Fruit fly (Drosophila melanogaster) whole organism, embryonic: ENCODE measurements around the gene CG4297.

ENCODE experiments used
- Atf6 ChIP-seq: fragments of 200-800 bp; sonication (Bioruptor generic); IDR thresholded peaks from 2 replicates; pipeline ENCODE4 v1.3.6; 2022; ENCODE audit warnings: missing biosample characterization, missing genetic modification characterization
- C15 ChIP-seq: fragments of 200-800 bp; sonication (Bioruptor generic); IDR thresholded peaks from 3 replicates; pipeline ENCODE4 v1.3.6; 2022; ENCODE audit warnings: missing biosample characterization, missing genetic modification characterization
- CG1233 ChIP-seq: fragments of 200-800 bp; sonication (Bioruptor generic); optimal IDR thresholded peaks from 4 replicates; lab custom pipeline; 2018; ENCODE audit warnings: missing biosample characterization, mild to moderate bottlenecking, missing genetic modification characterization
- CG13424 ChIP-seq: fragments of 200-800 bp; sonication (Bioruptor generic); optimal IDR thresholded peaks from 2 replicates; lab custom pipeline; 2019; ENCODE audit warnings: missing biosample characterization, mild to moderate bottlenecking, missing genetic modification characterization, moderate library complexity
- CG14860 ChIP-seq: fragments of 200-800 bp; sonication (Bioruptor generic); IDR thresholded peaks from 3 replicates; pipeline ENCODE4 v1.3.6; 2022; ENCODE audit warnings: missing biosample characterization, missing genetic modification characterization; ENCODE audit not compliant: partially characterized antibody
- CG15011 ChIP-seq: fragments of 200-800 bp; sonication (Bioruptor generic); optimal IDR thresholded peaks from 3 replicates; lab custom pipeline; 2018; ENCODE audit warnings: missing biosample characterization, mild to moderate bottlenecking, missing genetic modification characterization
- CG15073 ChIP-seq: fragments of 200-800 bp; sonication (Bioruptor generic); optimal IDR thresholded peaks from 2 replicates; lab custom pipeline; 2016; ENCODE audit warnings: missing biosample characterization, missing genetic modification characterization
- CG1602 ChIP-seq: fragments of 200-800 bp; sonication (Bioruptor generic); optimal IDR thresholded peaks from 3 replicates; lab custom pipeline; 2016; ENCODE audit warnings: missing biosample characterization, missing genetic modification characterization
- CG16813 ChIP-seq: fragments of 200-800 bp; sonication (Bioruptor generic); IDR thresholded peaks from 3 replicates; pipeline ENCODE4 v1.3.6; 2022; ENCODE audit warnings: missing biosample characterization, missing genetic modification characterization; ENCODE audit not compliant: partially characterized antibody
- CG17612 ChIP-seq: fragments of 200-800 bp; sonication (Bioruptor generic); IDR thresholded peaks from 2 replicates; pipeline ENCODE4 v1.3.6; 2022; ENCODE audit warnings: missing biosample characterization, missing genetic modification characterization
- CG1832 ChIP-seq: fragments of 200-800 bp; sonication (Bioruptor generic); optimal IDR thresholded peaks from 2 replicates; lab custom pipeline; 2017; ENCODE audit warnings: missing biosample characterization, mild to moderate bottlenecking, missing genetic modification characterization, inconsistent platforms
- CG18476 ChIP-seq: fragments of 200-800 bp; sonication (Bioruptor generic); optimal IDR thresholded peaks from 2 replicates; lab custom pipeline; 2016; ENCODE audit warnings: missing biosample characterization, mild to moderate bottlenecking, missing genetic modification characterization
- CG2116 ChIP-seq: fragments of 200-800 bp; sonication (Bioruptor generic); optimal IDR thresholded peaks from 3 replicates; lab custom pipeline; 2018; ENCODE audit warnings: missing biosample characterization, mild to moderate bottlenecking, missing genetic modification characterization
- CG2712 ChIP-seq: fragments of 200-800 bp; optimal IDR thresholded peaks from 3 replicates; lab custom pipeline; 2019; ENCODE audit warnings: missing biosample characterization, mild to moderate bottlenecking, missing genetic modification characterization, moderate library complexity
- CG3065 ChIP-seq: fragments of 200-800 bp; sonication (Bioruptor generic); optimal IDR thresholded peaks from 2 replicates; lab custom pipeline; 2016; ENCODE audit warnings: missing biosample characterization, missing genetic modification characterization
- CG4360 ChIP-seq: fragments of 200-800 bp; sonication (Bioruptor generic); IDR thresholded peaks from 2 replicates; pipeline ENCODE4 v1.3.6; 2022; ENCODE audit warnings: missing biosample characterization, missing genetic modification characterization
- CG5245 ChIP-seq: fragments of 200-800 bp; sonication (Bioruptor generic); optimal IDR thresholded peaks from 3 replicates; lab custom pipeline; 2016; ENCODE audit warnings: missing biosample characterization, missing genetic modification characterization
- CG7357 ChIP-seq: fragments of 200-800 bp; sonication (Bioruptor generic); IDR thresholded peaks from 3 replicates; pipeline ENCODE4 v1.3.6; 2022; ENCODE audit warnings: missing biosample characterization, missing genetic modification characterization
- CG9876 ChIP-seq: fragments of 200-800 bp; sonication (Bioruptor generic); optimal IDR thresholded peaks from 2 replicates; lab custom pipeline; 2016; ENCODE audit warnings: missing biosample characterization, missing genetic modification characterization
- Fer1 ChIP-seq: fragments of 200-800 bp; sonication (Bioruptor generic); optimal IDR thresholded peaks from 2 replicates; lab custom pipeline; 2017; ENCODE audit warnings: missing biosample characterization, mild to moderate bottlenecking, missing genetic modification characterization
- Gsc ChIP-seq: fragments of 200-800 bp; sonication (Bioruptor generic); IDR thresholded peaks from 2 replicates; pipeline ENCODE4 v1.3.6; 2022; ENCODE audit warnings: missing biosample characterization, missing genetic modification characterization
- Hr78 ChIP-seq, 2 experiments: fragments of 200-800 bp in 1 of 2; fragments of >200 bp in 1 of 2; sonication (Bioruptor generic) in 1 of 2; optimal IDR thresholded peaks; 2 replicates each; lab custom pipeline; 2017 to 2019; ENCODE audit warnings: missing biosample characterization in 2 of 2, missing genetic modification characterization in 2 of 2, mild to moderate bottlenecking in 1 of 2, moderate library complexity in 1 of 2
- Lhr ChIP-seq: fragments of 200-800 bp; sonication (Bioruptor generic); optimal IDR thresholded peaks from 3 replicates; lab custom pipeline; 2017; ENCODE audit warnings: mild to moderate bottlenecking, missing biosample characterization, missing genetic modification reagents, missing genetic modification characterization
- Med ChIP-seq: fragments of 200-800 bp; sonication (Bioruptor generic); peaks from one replicate; lab custom pipeline; 2016; ENCODE audit warnings: missing biosample characterization, missing genetic modification characterization, mild to moderate bottlenecking, inconsistent platforms, moderate library complexity
- NC2β ChIP-seq: fragments of 200-800 bp; sonication (Bioruptor generic); optimal IDR thresholded peaks from 2 replicates; lab custom pipeline; 2016; ENCODE audit warnings: missing biosample characterization, missing genetic modification characterization
- Oli ChIP-seq: fragments of 200-800 bp; sonication (Bioruptor generic); optimal IDR thresholded peaks from 2 replicates; lab custom pipeline; 2018; ENCODE audit warnings: missing biosample characterization, mild to moderate bottlenecking, missing genetic modification characterization, moderate library complexity
- Ravus ChIP-seq: fragments of 200-800 bp; sonication (Bioruptor generic); IDR thresholded peaks from 2 replicates; pipeline ENCODE4 v1.3.6; 2022; ENCODE audit warnings: missing biosample characterization, missing genetic modification characterization
- Spps ChIP-seq: fragments of 200-800 bp; sonication (Bioruptor generic); optimal IDR thresholded peaks from 2 replicates; lab custom pipeline; 2018; ENCODE audit warnings: missing biosample characterization, mild to moderate bottlenecking, missing genetic modification characterization
- Sry-β ChIP-seq: fragments of 200-800 bp; sonication (Bioruptor generic); optimal IDR thresholded peaks from 2 replicates; lab custom pipeline; 2018; ENCODE audit warnings: missing biosample characterization, mild to moderate bottlenecking, missing genetic modification characterization, moderate library complexity
- caup ChIP-seq: fragments of 200-800 bp; sonication (Bioruptor generic); optimal IDR thresholded peaks from 3 replicates; lab custom pipeline; 2017; ENCODE audit warnings: missing biosample characterization, mild to moderate bottlenecking, missing genetic modification characterization, moderate library complexity; ENCODE audit not compliant: severe bottlenecking
- ci ChIP-seq: fragments of 200-800 bp; sonication (Bioruptor generic); IDR thresholded peaks from 3 replicates; pipeline ENCODE4 v1.3.6; 2022; ENCODE audit warnings: missing biosample characterization, missing genetic modification characterization
- dan ChIP-seq: fragments of 200-800 bp; sonication (Bioruptor generic); IDR thresholded peaks from 2 replicates; pipeline ENCODE4 v1.3.6; 2022; ENCODE audit warnings: missing biosample characterization, missing genetic modification characterization
- dmrt11E ChIP-seq: fragments of 200-800 bp; sonication (Bioruptor generic); optimal IDR thresholded peaks from 3 replicates; lab custom pipeline; 2018; ENCODE audit warnings: missing biosample characterization, mild to moderate bottlenecking, missing genetic modification characterization, moderate library complexity
- dysf ChIP-seq: fragments of 200-800 bp; sonication (Bioruptor generic); IDR thresholded peaks from 3 replicates; pipeline ENCODE4 v1.3.6; 2022; ENCODE audit warnings: missing biosample characterization, missing genetic modification characterization
- ems ChIP-seq: fragments of 200-800 bp; sonication (Bioruptor generic); optimal IDR thresholded peaks from 3 replicates; lab custom pipeline; 2016; ENCODE audit warnings: missing biosample characterization, missing genetic modification characterization
- fu2 ChIP-seq: fragments of 200-800 bp; sonication (Bioruptor generic); optimal IDR thresholded peaks from 2 replicates; lab custom pipeline; 2016; ENCODE audit warnings: missing biosample characterization, missing genetic modification characterization
- gro ChIP-seq: fragments of 200-800 bp; sonication (Bioruptor generic); optimal IDR thresholded peaks from 2 replicates; lab custom pipeline; 2016; ENCODE audit warnings: missing biosample characterization, missing genetic modification characterization
- hb ChIP-seq: fragments of 200-800 bp; sonication (Bioruptor generic); IDR thresholded peaks from 3 replicates; pipeline ENCODE4 v1.3.6; 2022; ENCODE audit warnings: missing biosample characterization, missing genetic modification characterization; ENCODE audit not compliant: partially characterized antibody
- mam ChIP-seq: fragments of 200-800 bp; sonication (Bioruptor generic); optimal IDR thresholded peaks from 3 replicates; lab custom pipeline; 2016; ENCODE audit warnings: missing biosample characterization, missing genetic modification characterization
- nmo ChIP-seq: fragments of 200-800 bp; sonication (Bioruptor generic); optimal IDR thresholded peaks from 2 replicates; lab custom pipeline; 2018; ENCODE audit warnings: missing biosample characterization, mild to moderate bottlenecking, missing genetic modification characterization, moderate library complexity
- onecut ChIP-seq: fragments of 200-800 bp; sonication (Bioruptor generic); IDR thresholded peaks from 2 replicates; pipeline ENCODE4 v1.3.6; 2022; ENCODE audit warnings: missing biosample characterization, missing genetic modification characterization
- otp ChIP-seq: fragments of 200-800 bp; sonication (Bioruptor generic); IDR thresholded peaks from 3 replicates; pipeline ENCODE4, ENCODE4 v1.3.6; 2022; ENCODE audit warnings: missing biosample characterization, missing genetic modification characterization
- prd ChIP-seq, 3 experiments: fragments of >200 bp in 2 of 3; fragments of 200-800 bp in 1 of 3; sonication (Bioruptor generic) in 1 of 3; optimal IDR thresholded peaks in 2 of 3; IDR thresholded peaks in 1 of 3; 2 replicates in 2 of 3; 3 replicates in 1 of 3; pipeline versions ENCODE4 v1.3.6 to Lab custom; 2017 to 2022; ENCODE audit warnings: missing biosample characterization in 1 of 3, missing genetic modification characterization in 1 of 3
- psq ChIP-seq: fragments of 200-800 bp; sonication (Bioruptor generic); optimal IDR thresholded peaks from 2 replicates; lab custom pipeline; 2017; ENCODE audit warnings: missing biosample characterization, missing genetic modification characterization
- salm ChIP-seq: fragments of 200-800 bp; sonication (Bioruptor generic); optimal IDR thresholded peaks from 2 replicates; lab custom pipeline; 2018; ENCODE audit warnings: missing biosample characterization, mild to moderate bottlenecking, missing genetic modification characterization
- sens ChIP-seq: fragments of 200-800 bp; sonication (Bioruptor generic); peaks from one replicate; lab custom pipeline; 2016; ENCODE audit warnings: missing biosample characterization, missing genetic modification characterization
- stc ChIP-seq: fragments of 200-800 bp; sonication (Bioruptor generic); IDR thresholded peaks from 2 replicates; pipeline ENCODE4 v1.3.6; 2022; ENCODE audit warnings: missing biosample characterization, missing genetic modification characterization
- vnd ChIP-seq: fragments of 200-800 bp; sonication (Bioruptor generic); IDR thresholded peaks from 3 replicates; pipeline ENCODE4 v1.3.6; 2022; ENCODE audit warnings: missing biosample characterization, missing genetic modification characterization; ENCODE audit not compliant: partially characterized antibody
- vvl ChIP-seq: fragments of 200-800 bp; sonication (Bioruptor generic); IDR thresholded peaks from 2 replicates; pipeline ENCODE4 v1.3.6; 2022; ENCODE audit warnings: missing biosample characterization, missing genetic modification characterization
- zfh2 ChIP-seq: fragments of 200-800 bp; sonication (Bioruptor generic); optimal IDR thresholded peaks from 2 replicates; lab custom pipeline; 2016; ENCODE audit warnings: missing biosample characterization, missing genetic modification characterization

The CG4297 gene

dm6 chr2L:419620-420184 is 52.3 kb downstream of the CG4297 start, which contains the start of the genes CG13690 and RpLP1 (continued):
- TF ChIP-seq hb (GFP tag; lab: Robert Waterston, UW) (no peak), ems (GFP tag; lab: Kevin White, UChicago) (peak; percentile 53), ci (GFP tag; lab: Robert Waterston, UW) (peak; percentile 92), CG18476 (GFP tag; lab: Kevin White, UChicago) (peak; percentile 15), vvl (GFP tag; lab: Robert Waterston, UW) (peak; percentile 94), CG16813 (GFP tag; lab: Robert Waterston, UW) (no peak; the same call in 2 of the 3 replicates), Gsc (GFP tag; lab: Robert Waterston, UW) (no peak), Lhr (GFP tag; lab: Kevin White, UChicago) (peak; percentile 84), otp (peak; percentile 76), CG4360 (GFP tag; lab: Robert Waterston, UW) (peak; percentile 47; the same call in 1 of the 2 replicates), dysf (peak; percentile 59; the same call in 2 of the 3 replicates), sens (GFP tag; lab: Kevin White, UChicago) (peak; percentile 95), Oli (tag; lab: Kevin White, UChicago) (peak; percentile 56), CG7357 (GFP tag; lab: Robert Waterston, UW) (no peak), Med (GFP tag; lab: Kevin White, UChicago) (peak; percentile 96), onecut (GFP tag; lab: Robert Waterston, UW) (peak; percentile 77), CG1602 (peak; percentile 19), Hr78 (GFP tag; optimal IDR thresholded peaks at IDR 0.05; lab: Kevin White, UChicago) (peak in 1 of 2 experiments; percentile 28), psq (GFP tag; lab: Kevin White, UChicago) (no peak), prd (optimal IDR thresholded peaks at IDR 0.05; lab: Kevin White, UChicago) (no peak), prd (GFP tag; IDR thresholded peaks at IDR 0.05; lab: Robert Waterston, UW) (no peak), CG1832 (GFP tag; lab: Kevin White, UChicago) (no peak), fu2 (GFP tag; lab: Kevin White, UChicago) (peak; percentile 40), zfh2 (GFP tag; lab: Kevin White, UChicago) (peak; percentile 51), CG14860 (no peak), Fer1 (peak; percentile 89), CG1233 (GFP tag; lab: Kevin White, UChicago) (peak; percentile 79), CG17612 (GFP tag; lab: Robert Waterston, UW) (no peak; the same call in 1 of the 2 replicates), Spps (tag; lab: Kevin White, UChicago) (peak; percentile 54), NC2β (GFP tag; lab: Kevin White, UChicago) (peak; percentile 98), caup (GFP tag; lab: Kevin White, UChicago) (peak; percentile 91), CG13424 (tag; lab: Kevin White, UChicago) (peak; percentile 61), CG2116 (GFP tag; lab: Kevin White, UChicago) (peak; percentile 88), vnd (GFP tag; lab: Robert Waterston, UW) (no peak), CG15073 (GFP tag; lab: Kevin White, UChicago) (no peak), CG9876 (peak; percentile 40), Atf6 (peak; percentile 72), CG2712 (tag; lab: Kevin White, UChicago) (peak; percentile 82), Ravus (no peak), C15 (peak; percentile 54; the same call in 1 of the 3 replicates), CG3065 (no peak), nmo (peak; percentile 84), mam (GFP tag; lab: Kevin White, UChicago) (peak; percentile 25), gro (peak; percentile 62), salm (tag; lab: Kevin White, UChicago) (peak; percentile 80), dan (no peak), dmrt11E (tag; lab: Kevin White, UChicago) (peak; percentile 64), CG15011 (GFP tag; lab: Kevin White, UChicago) (peak; percentile 83), CG5245 (GFP tag; lab: Kevin White, UChicago) (no peak), stc (GFP tag; lab: Robert Waterston, UW) (no peak), Sry-β (GFP tag; lab: Kevin White, UChicago) (no peak)
